Worm (Caenorhabditis elegans): ENCODE results near the gene scl-25.

scl-25 gene

ce11 chrV:17211989-17212731 lies 13.3 kb upstream of the scl-25 start, which contains the start of gene srh-236 (continued):
- TF ChIP-seq ekl-4 (GFP tag; IDR thresholded peaks at IDR 0.05) = no peak

- TF ChIP-seq nfya-2 (GFP tag; IDR thresholded peaks at IDR 0.05) (no peak), nhr-120 (GFP tag; IDR thresholded peaks at IDR 0.05) (no peak), madf-6 (GFP tag; IDR thresholded peaks at IDR 0.05) (no peak), K11D2.4 (GFP tag; IDR thresholded peaks at IDR 0.05) (no peak), pbrm-1 (GFP tag; IDR thresholded peaks at IDR 0.05) (no peak), mxl-1 (tag; optimal IDR thresholded peaks at IDR 0.05) (no peak), fkh-3 (tag; optimal IDR thresholded peaks at IDR 0.05) (no peak), let-607 (tag; optimal IDR thresholded peaks at IDR 0.05) (no peak), sdz-38 (tag; optimal IDR thresholded peaks at IDR 0.05) (no peak), snpc-4 (GFP tag; optimal IDR thresholded peaks at IDR 0.05) (no peak), snpc-4 (tag; optimal IDR thresholded peaks at IDR 0.05) (no peak), attf-6 (GFP tag; IDR thresholded peaks at IDR 0.05) (no peak), unc-62 (GFP tag; optimal IDR thresholded peaks at IDR 0.05) (no peak), ama-1 (optimal IDR thresholded peaks at IDR 0.05) (no peak), ama-1 (GFP tag; optimal IDR thresholded peaks at IDR 0.05) (no peak), ztf-25 (GFP tag; IDR thresholded peaks at IDR 0.05) (no peak), lin-35 (GFP tag; optimal IDR thresholded peaks at IDR 0.05) (no peak), lin-40 (tag; optimal IDR thresholded peaks at IDR 0.05) (no peak)
These were observed 12.7 kb upstream of the scl-25 start, which contains the start of gene srh-113 for ce11 chrV:17212743-17213142. Gene srh-113, plus strand, starts transcription at chrV:17213043.

ce11 chrV:17215602-17216001 lies 9.9 kb upstream of the scl-25 start:
- no peak for TF ChIP-seq snpc-4 (GFP tag; optimal IDR thresholded peaks at IDR 0.05)
- peak in 2 of 4 experiments; percentile 69 to 77 for TF ChIP-seq snpc-4 (tag; optimal IDR thresholded peaks at IDR 0.05)
- TF ChIP-seq xnd-1 (tag; optimal IDR thresholded peaks at IDR 0.05) = no peak
- TF ChIP-seq attf-6 (GFP tag; IDR thresholded peaks at IDR 0.05) = 0 out of 2 replicates have a peak, but pooled peaks have one; percentile 24
- peak; percentile 6 for TF ChIP-seq snpc-1.1 (tag; optimal IDR thresholded peaks at IDR 0.05; ENCODE audit: insufficient read depth)
- no peak for TF ChIP-seq hsf-1 (GFP tag; IDR thresholded peaks at IDR 0.05)

- TF ChIP-seq madf-3 (GFP tag; IDR thresholded peaks at IDR 0.05) (no peak), rec-8 (tag; optimal IDR thresholded peaks at IDR 0.05) (no peak), nhr-179 (tag; optimal IDR thresholded peaks at IDR 0.05) (no peak), K11D2.4 (GFP tag; IDR thresholded peaks at IDR 0.05) (no peak), cebp-1 (GFP tag; IDR thresholded peaks at IDR 0.05) (no peak), cebp-1 (tag; optimal IDR thresholded peaks at IDR 0.05) (no peak), T07F8.4 (tag; optimal IDR thresholded peaks at IDR 0.05) (no peak), F49E8.2 (tag; optimal IDR thresholded peaks at IDR 0.05; ENCODE audit: insufficient read depth) (no peak), nhr-90 (tag; optimal IDR thresholded peaks at IDR 0.05) (no peak), bed-2 (GFP tag; IDR thresholded peaks at IDR 0.05) (no peak), lin-40 (tag; optimal IDR thresholded peaks at IDR 0.05) (no peak), aptf-2 (GFP tag; conservative IDR thresholded peaks at IDR 0.05) (no peak), dpl-1 (GFP tag; optimal IDR thresholded peaks at IDR 0.05) (no peak)
These were observed 7.8 kb upstream of the scl-25 start, which contains the start of gene srbc-62 for ce11 chrV:17217690-17218089. Gene srbc-62, plus strand, starts transcription at chrV:17217990.
